Fruit fly (Drosophila melanogaster) S2 (cell line): ENCODE data around the gene CG43098.

Experiments
- CG8478 ChIP-seq: fragments of >200 bp; optimal IDR thresholded peaks from 2 replicates; lab custom pipeline; 2018
- CTCF ChIP-seq, 2 experiments: fragments of >200 bp; optimal IDR thresholded peaks; 2 replicates each; lab custom pipeline; 2018

dm6 chr3L:3691639-3692038, 32.8 kb downstream of the CG43098 start:
- TF ChIP-seq CG8478 (lab: Kevin White, UChicago), result no peak
- TF ChIP-seq CTCF (optimal IDR thresholded peaks at IDR 0.05; lab: Kevin White, UChicago), result no peak
